Fruit fly (Drosophila melanogaster): ENCODE data around the gene MFS3.
A peak's percentile ranks its signal among the peaks of the same experiment; 100 is the strongest.

The MFS3 gene

dm6 chr2L:1118880-1119809 is 23.9 kb upstream of the MFS3 start (continued):
- TF ChIP-seq CG8924 (tag; optimal IDR thresholded peaks at IDR 0.05) = peak; percentile 64
- peak; percentile 76; the same call in 2 of the 4 replicates for TF ChIP-seq chinmo (GFP tag; IDR thresholded peaks at IDR 0.05; ENCODE audit: partially characterized antibody)
- TF ChIP-seq CG32767 (GFP tag; IDR thresholded peaks at IDR 0.05) = peak; percentile 63
- peak; percentile 28; the same call in 1 of the 2 replicates for TF ChIP-seq dati (GFP tag; IDR thresholded peaks at IDR 0.05)
- TF ChIP-seq Ravus (GFP tag; IDR thresholded peaks at IDR 0.05) = peak; percentile 30; the same call in 1 of the 2 replicates
- TF ChIP-seq gcm (GFP tag; optimal IDR thresholded peaks at IDR 0.05) = peak; percentile 52
- peak; percentile 84 for TF ChIP-seq Ada2b (GFP tag; IDR thresholded peaks at IDR 0.05)
- no peak for TF ChIP-seq CTCF (GFP tag; optimal IDR thresholded peaks at IDR 0.05)
- no peak for TF ChIP-seq Dfd (GFP tag; optimal IDR thresholded peaks at IDR 0.05)
- TF ChIP-seq Sry-β (GFP tag; optimal IDR thresholded peaks at IDR 0.05) = no peak
- TF ChIP-seq chn (GFP tag; optimal IDR thresholded peaks at IDR 0.05) = peak; percentile 53
- no peak for TF ChIP-seq CG1832 (GFP tag; optimal IDR thresholded peaks at IDR 0.05)
- no peak for TF ChIP-seq yki (optimal IDR thresholded peaks at IDR 0.05)
- TF ChIP-seq CG5245 (GFP tag; optimal IDR thresholded peaks at IDR 0.05) = peak; percentile 44
- TF ChIP-seq CG7987 (GFP tag; optimal IDR thresholded peaks at IDR 0.05) = peak; percentile 9
- peak; percentile 74 for TF ChIP-seq CG9215 (GFP tag; IDR thresholded peaks at IDR 0.05)
- no peak for TF ChIP-seq NC2β (GFP tag; optimal IDR thresholded peaks at IDR 0.05)
- peak; percentile 69 for TF ChIP-seq CG30403 (GFP tag; optimal IDR thresholded peaks at IDR 0.05)
- peak; percentile 66; the same call in 2 of the 3 replicates for TF ChIP-seq CG34422 (GFP tag; IDR thresholded peaks at IDR 0.05)
- no peak for TF ChIP-seq pb (GFP tag; optimal IDR thresholded peaks at IDR 0.05)
- TF ChIP-seq stc (GFP tag; IDR thresholded peaks at IDR 0.05) = peak; percentile 64
- TF ChIP-seq esg (GFP tag; conservative IDR thresholded peaks at IDR 0.05) = peak; percentile 59
- no peak for TF ChIP-seq CG11723 (GFP tag; optimal IDR thresholded peaks at IDR 0.05)
- TF ChIP-seq h (optimal IDR thresholded peaks at IDR 0.05) = no peak
- no peak for TF ChIP-seq prd (optimal IDR thresholded peaks at IDR 0.05)
- TF ChIP-seq prd (GFP tag; IDR thresholded peaks at IDR 0.05) = peak; percentile 88
- TF ChIP-seq Nf-YB (GFP tag; optimal IDR thresholded peaks at IDR 0.05) = peak; percentile 33
- TF ChIP-seq CkIIα-i1 (GFP tag; IDR thresholded peaks at IDR 0.05) = peak; percentile 23; the same call in 1 of the 2 replicates
- peak; percentile 63 for TF ChIP-seq Six4 (GFP tag; optimal IDR thresholded peaks at IDR 0.05)
- TF ChIP-seq Ets65A (GFP tag) = peak; percentile 81
- TF ChIP-seq Hmx (GFP tag; optimal IDR thresholded peaks at IDR 0.05) = peak; percentile 6
- no peak for TF ChIP-seq Eip74EF (GFP tag; optimal IDR thresholded peaks at IDR 0.05)
- TF ChIP-seq Mes4 (GFP tag; optimal IDR thresholded peaks at IDR 0.05) = peak; percentile 32
- TF ChIP-seq CG4730 (GFP tag; IDR thresholded peaks at IDR 0.05) = peak; percentile 68
- TF ChIP-seq org-1 (GFP tag; optimal IDR thresholded peaks at IDR 0.05) = peak; percentile 78
- TF ChIP-seq zen2 (GFP tag; IDR thresholded peaks at IDR 0.05; ENCODE audit: partially characterized antibody) = peak; percentile 43; the same call in 1 of the 3 replicates
- TF ChIP-seq CG4820 (GFP tag; optimal IDR thresholded peaks at IDR 0.05) = peak; percentile 61
- TF ChIP-seq Xbp1 (GFP tag; optimal IDR thresholded peaks at IDR 0.05) = peak; percentile 71
- peak; percentile 48 for TF ChIP-seq salm (tag; optimal IDR thresholded peaks at IDR 0.05)
- no peak for TF ChIP-seq cad (GFP tag; optimal IDR thresholded peaks at IDR 0.05)
- peak; percentile 75; the same call in 2 of the 3 replicates for TF ChIP-seq Dbx (GFP tag; IDR thresholded peaks at IDR 0.05)
- TF ChIP-seq bsh (GFP tag; optimal IDR thresholded peaks at IDR 0.05) = peak in 1 of 2 experiments; percentile 60
- TF ChIP-seq CG4854 (GFP tag; optimal IDR thresholded peaks at IDR 0.05) = peak; percentile 39
- TF ChIP-seq ewg (GFP tag; optimal IDR thresholded peaks at IDR 0.05) = peak; percentile 53
- peak; percentile 19 for TF ChIP-seq dmrt11E (tag; optimal IDR thresholded peaks at IDR 0.05)
- TF ChIP-seq CG8944 (GFP tag; optimal IDR thresholded peaks at IDR 0.05) = peak; percentile 57
- TF ChIP-seq schlank (tag; optimal IDR thresholded peaks at IDR 0.05) = peak; percentile 79
- peak; percentile 19 for TF ChIP-seq her (GFP tag; optimal IDR thresholded peaks at IDR 0.05)
- TF ChIP-seq Fer2 (tag; optimal IDR thresholded peaks at IDR 0.05) = no peak
- TF ChIP-seq bcd (GFP tag; optimal IDR thresholded peaks at IDR 0.05) = peak; percentile 61
